Worm (Caenorhabditis elegans): ENCODE data around the gene F10G7.9.

DNA sequence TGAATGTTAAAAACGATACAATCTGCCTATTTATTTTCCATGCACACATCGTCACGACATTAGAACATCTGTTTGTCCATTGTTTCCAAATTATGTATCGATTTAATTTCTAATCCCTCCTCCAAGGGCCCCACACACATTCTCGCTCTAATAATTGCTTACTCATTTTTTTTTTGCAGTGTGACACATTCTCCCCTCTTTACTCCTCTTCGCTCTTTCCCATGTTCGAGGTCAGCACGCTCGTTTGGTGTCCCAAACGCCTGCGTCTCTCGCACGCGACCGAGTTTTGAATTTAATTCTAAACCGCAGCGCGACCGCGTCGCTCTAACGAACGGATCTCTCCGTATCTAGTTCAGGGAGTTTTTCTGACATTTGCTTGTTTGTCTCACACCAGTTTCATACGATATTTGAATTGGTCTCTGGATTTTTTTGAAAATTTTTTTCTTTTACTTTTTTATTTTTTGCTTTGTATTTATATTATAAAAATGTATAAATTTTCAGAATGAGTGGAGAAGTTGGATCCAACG, 33.6 kb downstream of the F10G7.9 start, which contains the start of the genes clec-140 and hmg-11:
- no peak for TF ChIP-seq aha-1 (tag; optimal IDR thresholded peaks at IDR 0.05)
- peak; percentile 12 for TF ChIP-seq snpc-4 (tag; optimal IDR thresholded peaks at IDR 0.05)
- TF ChIP-seq zag-1 (tag; optimal IDR thresholded peaks at IDR 0.05): no peak
- peak in 1 of 2 experiments; percentile 55 for TF ChIP-seq ztf-11 (tag; optimal IDR thresholded peaks at IDR 0.05)
- no peak for TF ChIP-seq nhr-76 (tag; optimal IDR thresholded peaks at IDR 0.05)
- TF ChIP-seq ceh-63 (GFP tag; optimal IDR thresholded peaks at IDR 0.05): no peak
- no peak for TF ChIP-seq tlp-1 (tag; optimal IDR thresholded peaks at IDR 0.05)
- TF ChIP-seq nhr-47 (tag; optimal IDR thresholded peaks at IDR 0.05): no peak
